Fruit fly (Drosophila melanogaster) ovary, adult (tissue): ENCODE measurements around the gene CG45075.

ENCODE experiments used
- CG17801 ChIP-seq: fragments of 200-800 bp; optimal IDR thresholded peaks from 2 replicates; lab custom pipeline; 2019; ENCODE audit warnings: missing biosample characterization, mild to moderate bottlenecking, missing genetic modification characterization, moderate library complexity; ENCODE audit not compliant: partially characterized antibody

CG45075 gene

DNA sequence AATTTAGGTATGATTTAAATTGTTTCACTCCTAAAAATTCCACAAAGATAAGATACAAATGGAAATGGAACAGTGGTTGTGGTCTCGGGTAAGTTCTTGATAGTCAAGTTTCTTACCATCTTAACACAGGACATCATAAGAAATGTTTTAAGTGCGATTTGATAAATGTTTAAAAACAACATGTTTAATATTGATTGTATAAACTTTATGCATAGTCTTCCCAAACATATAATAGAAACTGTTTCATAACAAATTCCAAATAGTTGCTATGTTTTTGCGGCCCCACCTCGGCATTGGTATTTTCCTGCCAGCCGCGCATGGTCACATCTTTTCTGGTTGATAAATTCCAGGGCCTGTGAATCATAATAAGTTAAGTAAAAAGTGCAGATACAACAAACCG lies 33.6 kb downstream of the CG45075 start, which contains the start of gene Arpc4:
TSS of gene Arpc4 (plus strand) at position 318 of the 400 bp plus-strand sequence.
- TF ChIP-seq CG17801, result peak; percentile 23

- no peak for TF ChIP-seq CG17801
Observed at dm6 chr2L:6127478-6127877, 36.3 kb downstream of the CG45075 start, which contains the start of gene WDR79. WDR79 (minus strand) TSS chr2L:6127775.

DNA sequence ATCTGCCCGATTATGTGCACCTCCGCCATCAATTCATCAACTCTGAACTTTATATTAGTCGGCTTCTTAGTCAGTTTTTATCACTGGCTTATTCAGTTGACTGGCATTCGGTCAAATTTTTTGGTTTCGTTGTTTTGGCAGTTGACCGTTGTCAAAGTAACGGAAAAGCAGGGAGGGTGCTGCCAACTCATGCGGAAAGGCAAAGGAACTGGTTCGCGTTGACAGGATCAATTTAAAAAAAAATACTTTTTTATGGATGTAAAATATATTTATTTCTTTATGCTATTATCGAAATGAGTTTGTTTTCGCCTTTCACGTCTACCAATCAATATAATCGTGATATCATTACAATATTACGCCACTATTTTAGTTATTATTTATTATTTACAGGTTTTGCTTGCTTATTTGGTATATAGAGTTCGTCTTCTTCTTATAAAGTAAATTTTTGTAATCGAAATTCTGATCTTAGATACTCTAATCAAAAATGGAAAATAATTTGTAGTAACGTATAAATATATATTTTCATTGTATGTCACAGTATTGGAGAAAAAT lies 39.4 kb downstream of the CG45075 start, which contains the start of the genes B9d2, tctn and CG9222:
TSS of gene B9d2 (minus strand) at position 130 of the 552 bp plus-strand sequence.
TSS of gene tctn (minus strand) at position 130 of the 552 bp plus-strand sequence.
TSS of gene CG9222 (plus strand) at position 502 of the 552 bp plus-strand sequence.
- TF ChIP-seq CG17801, result no peak

dm6 chr2L:6139082-6139481 lies 47.9 kb downstream of the CG45075 start, which contains the start of gene CG13991:
CG13991 (plus strand) TSS chr2L:6139382.
- no peak for TF ChIP-seq CG17801
